Worm (Caenorhabditis elegans): ENCODE measurements around the gene ncx-1.

- TF ChIP-seq tbx-37 (GFP tag; conservative IDR thresholded peaks at IDR 0.05) (no peak), F13C5.2 (tag; optimal IDR thresholded peaks at IDR 0.05) (no peak), B0310.2 (tag; optimal IDR thresholded peaks at IDR 0.05) (no peak)
Observed at ce11 chrV:20147662-20148245, 27.3 kb upstream of the ncx-1 start, which contains the start of gene Y113G7A.13.

Data from whole organism, early embryonic.